Fruit fly (Drosophila melanogaster): ENCODE results near the gene slp2.

The slp2 gene

dm6 chr2L:3832249-3832675 lies 4.4 kb upstream of the slp2 start (continued):
- TF ChIP-seq dan (GFP tag; IDR thresholded peaks at IDR 0.05), result peak; percentile 92
- TF ChIP-seq p53 (GFP tag; optimal IDR thresholded peaks at IDR 0.05), result peak; percentile 91
- TF ChIP-seq CG8281 (tag; optimal IDR thresholded peaks at IDR 0.05), result peak; percentile 84
- TF ChIP-seq CG4730 (GFP tag; IDR thresholded peaks at IDR 0.05), result peak; percentile 88
- peak; percentile 99 for TF ChIP-seq CG10979 (tag; optimal IDR thresholded peaks at IDR 0.05)
- peak; percentile 91 for TF ChIP-seq crc (GFP tag; optimal IDR thresholded peaks at IDR 0.05)
- peak; percentile 97 for TF ChIP-seq CG12219 (GFP tag; optimal IDR thresholded peaks at IDR 0.05)
- TF ChIP-seq CG2129 (GFP tag; IDR thresholded peaks at IDR 0.05; ENCODE audit: partially characterized antibody), result no peak
- TF ChIP-seq wek (GFP tag; optimal IDR thresholded peaks at IDR 0.05), result peak; percentile 90
- TF ChIP-seq CG17612 (GFP tag; IDR thresholded peaks at IDR 0.05), result peak; percentile 86
- TF ChIP-seq CG30020 (tag; optimal IDR thresholded peaks at IDR 0.05), result peak; percentile 81
- TF ChIP-seq lov (optimal IDR thresholded peaks at IDR 0.05), result no peak
- peak; percentile 98 for TF ChIP-seq lov (GFP tag; IDR thresholded peaks at IDR 0.05)
- TF ChIP-seq H15 (GFP tag; IDR thresholded peaks at IDR 0.05), result peak; percentile 94
- TF ChIP-seq usp (GFP tag; optimal IDR thresholded peaks at IDR 0.05), result no peak
- TF ChIP-seq CG8290 (GFP tag; optimal IDR thresholded peaks at IDR 0.05), result peak; percentile 97
- peak; percentile 84 to 97 for TF ChIP-seq CG8290 (tag; optimal IDR thresholded peaks at IDR 0.05)
- peak; percentile 96 for TF ChIP-seq kay (GFP tag; optimal IDR thresholded peaks at IDR 0.05)
- peak; percentile 90 for TF ChIP-seq CG3838 (GFP tag; optimal IDR thresholded peaks at IDR 0.05)
- 0 out of 2 replicates have a peak, but pooled peaks have one; percentile 28 for TF ChIP-seq CkIIα-i1 (GFP tag; IDR thresholded peaks at IDR 0.05)
- TF ChIP-seq CG3065 (GFP tag; optimal IDR thresholded peaks at IDR 0.05), result peak; percentile 96
- TF ChIP-seq sr (GFP tag; IDR thresholded peaks at IDR 0.05), result peak; percentile 97
- TF ChIP-seq Camta (GFP tag; optimal IDR thresholded peaks at IDR 0.05), result peak; percentile 97
- peak; percentile 85 for TF ChIP-seq kni (GFP tag; optimal IDR thresholded peaks at IDR 0.05)
- TF ChIP-seq CG33213 (GFP tag; optimal IDR thresholded peaks at IDR 0.05), result peak; percentile 96
- peak; percentile 97 for TF ChIP-seq Optix (GFP tag; IDR thresholded peaks at IDR 0.05)
- peak; percentile 97 for TF ChIP-seq CG8089 (GFP tag; optimal IDR thresholded peaks at IDR 0.05)
- TF ChIP-seq CG17328 (GFP tag; IDR thresholded peaks at IDR 0.05), result peak; percentile 98
- peak; percentile 93 for TF ChIP-seq CG11398 (GFP tag; optimal IDR thresholded peaks at IDR 0.05)
- peak; percentile 80 for TF ChIP-seq CG3281 (GFP tag; optimal IDR thresholded peaks at IDR 0.05)
- peak; percentile 94 for TF ChIP-seq CG12071 (GFP tag; optimal IDR thresholded peaks at IDR 0.05)
- peak; percentile 94 for TF ChIP-seq CG11456 (GFP tag; IDR thresholded peaks at IDR 0.05)
- peak; percentile 94 for TF ChIP-seq MTF-1 (GFP tag; optimal IDR thresholded peaks at IDR 0.05; ENCODE audit: borderline replicate concordance)
- TF ChIP-seq CG31441 (GFP tag; IDR thresholded peaks at IDR 0.05), result peak; percentile 98
- TF ChIP-seq repo (GFP tag; optimal IDR thresholded peaks at IDR 0.05), result peak; percentile 95
- peak; percentile 93 for TF ChIP-seq CG5953 (GFP tag; IDR thresholded peaks at IDR 0.05)
- peak; percentile 96 for TF ChIP-seq ewg (GFP tag; optimal IDR thresholded peaks at IDR 0.05)
- peak; percentile 96 for TF ChIP-seq Gug (GFP tag; IDR thresholded peaks at IDR 0.05)
- peak; percentile 90 for TF ChIP-seq CG7372 (GFP tag; IDR thresholded peaks at IDR 0.05)
- TF ChIP-seq CG32772 (GFP tag; IDR thresholded peaks at IDR 0.05), result peak; percentile 95
- no peak for TF ChIP-seq sna (GFP tag; IDR thresholded peaks at IDR 0.05; ENCODE audit: partially characterized antibody)
- peak; percentile 96 for TF ChIP-seq trem (tag; optimal IDR thresholded peaks at IDR 0.05)
- peak; percentile 88 for TF ChIP-seq CG14050 (GFP tag; IDR thresholded peaks at IDR 0.05)
- peak; percentile 83 for TF ChIP-seq CG14965 (GFP tag; optimal IDR thresholded peaks at IDR 0.05; ENCODE audit: borderline replicate concordance)
- TF ChIP-seq CG7928 (GFP tag; optimal IDR thresholded peaks at IDR 0.05), result peak; percentile 46
- peak; percentile 93 for TF ChIP-seq CG31388 (GFP tag; optimal IDR thresholded peaks at IDR 0.05)
- peak; percentile 69 for TF ChIP-seq CTCF (GFP tag; optimal IDR thresholded peaks at IDR 0.05)
- peak; percentile 93 for TF ChIP-seq CG12155 (GFP tag; optimal IDR thresholded peaks at IDR 0.05)
- TF ChIP-seq CG1647 (GFP tag; optimal IDR thresholded peaks at IDR 0.05), result peak; percentile 95
- peak; percentile 98 for TF ChIP-seq nmo (GFP tag; optimal IDR thresholded peaks at IDR 0.05)
- TF ChIP-seq unpg (GFP tag; optimal IDR thresholded peaks at IDR 0.05), result peak; percentile 98
- peak; percentile 93 for TF ChIP-seq HHEX (GFP tag; optimal IDR thresholded peaks at IDR 0.05)
- peak; percentile 90 for TF ChIP-seq CG7987 (GFP tag; optimal IDR thresholded peaks at IDR 0.05)
